Fruit fly (Drosophila melanogaster) whole organism, embryonic: ENCODE data around the gene CG10214.
A peak's percentile ranks its signal among the peaks of the same experiment; 100 is the strongest.

Experiments
- Awh ChIP-seq: fragments of 200-800 bp; sonication (Bioruptor generic); IDR thresholded peaks from 2 replicates; pipeline ENCODE4, ENCODE4 v1.3.6; 2022; ENCODE audit warnings: missing biosample characterization, missing genetic modification characterization
- B-H2 ChIP-seq: fragments of 200-800 bp; sonication (Bioruptor generic); optimal IDR thresholded peaks from 2 replicates; lab custom pipeline; 2018; ENCODE audit warnings: missing biosample characterization, mild to moderate bottlenecking, missing genetic modification characterization
- CG10321 ChIP-seq: fragments of 200-800 bp; sonication (Bioruptor generic); IDR thresholded peaks from 2 replicates; pipeline ENCODE4 v1.3.6; 2022; ENCODE audit warnings: missing biosample characterization, missing genetic modification characterization
- CG10654 ChIP-seq: fragments of 200-800 bp; sonication (Bioruptor generic); optimal IDR thresholded peaks from 2 replicates; lab custom pipeline; 2016; ENCODE audit warnings: missing biosample characterization, missing genetic modification characterization
- CG11560 ChIP-seq: fragments of 200-800 bp; sonication (Bioruptor generic); IDR thresholded peaks from 3 replicates; pipeline ENCODE4 v1.3.6; 2022; ENCODE audit warnings: missing biosample characterization, missing genetic modification characterization
- CG12219 ChIP-seq: fragments of 200-800 bp; sonication (Bioruptor generic); optimal IDR thresholded peaks from 3 replicates; lab custom pipeline; 2018; ENCODE audit warnings: missing biosample characterization, mild to moderate bottlenecking, missing genetic modification characterization
- CG13624 ChIP-seq: fragments of 200-800 bp; sonication (Bioruptor generic); optimal IDR thresholded peaks from 2 replicates; lab custom pipeline; 2016; ENCODE audit warnings: missing biosample characterization, missing genetic modification characterization
- CG16863 ChIP-seq: fragments of 200-800 bp; sonication (Bioruptor generic); optimal IDR thresholded peaks from 3 replicates; lab custom pipeline; 2016; ENCODE audit warnings: missing biosample characterization, missing genetic modification characterization
- CG18476 ChIP-seq: fragments of 200-800 bp; sonication (Bioruptor generic); optimal IDR thresholded peaks from 2 replicates; lab custom pipeline; 2016; ENCODE audit warnings: missing biosample characterization, mild to moderate bottlenecking, missing genetic modification characterization
- CG2116 ChIP-seq: fragments of 200-800 bp; sonication (Bioruptor generic); optimal IDR thresholded peaks from 3 replicates; lab custom pipeline; 2018; ENCODE audit warnings: missing biosample characterization, mild to moderate bottlenecking, missing genetic modification characterization
- CG30431 ChIP-seq: fragments of 200-800 bp; sonication (Bioruptor generic); optimal IDR thresholded peaks from 2 replicates; lab custom pipeline; 2017; ENCODE audit warnings: missing biosample characterization, missing genetic modification characterization
- CG3065 ChIP-seq: fragments of 200-800 bp; sonication (Bioruptor generic); optimal IDR thresholded peaks from 2 replicates; lab custom pipeline; 2016; ENCODE audit warnings: missing biosample characterization, missing genetic modification characterization
- CG3163 ChIP-seq: fragments of 200-800 bp; sonication (Bioruptor generic); optimal IDR thresholded peaks from 3 replicates; lab custom pipeline; 2016; ENCODE audit warnings: missing biosample characterization, missing genetic modification characterization
- CG32767 ChIP-seq: fragments of 200-800 bp; sonication (Bioruptor generic); IDR thresholded peaks from 2 replicates; pipeline ENCODE4 v1.3.6; 2022; ENCODE audit warnings: missing biosample characterization, missing genetic modification characterization
- CG33213 ChIP-seq: fragments of 200-800 bp; sonication (Bioruptor generic); optimal IDR thresholded peaks from 3 replicates; lab custom pipeline; 2016; ENCODE audit warnings: missing biosample characterization, missing genetic modification characterization
- CG3995 ChIP-seq: fragments of 200-800 bp; sonication (Bioruptor generic); optimal IDR thresholded peaks from 3 replicates; lab custom pipeline; 2016; ENCODE audit warnings: missing biosample characterization, missing genetic modification characterization
- CG43689 ChIP-seq: fragments of 200-800 bp; sonication (Bioruptor generic); IDR thresholded peaks from 2 replicates; pipeline ENCODE4 v1.3.6; 2022; ENCODE audit warnings: missing biosample characterization, missing genetic modification characterization
- CG6813 ChIP-seq: fragments of 200-800 bp; sonication (Bioruptor generic); optimal IDR thresholded peaks from 2 replicates; lab custom pipeline; 2017; ENCODE audit warnings: missing biosample characterization, missing genetic modification characterization, mild to moderate bottlenecking, moderate library complexity, missing genetic modification reagents
- CG7271 ChIP-seq: fragments of 200-800 bp; sonication (Bioruptor generic); optimal IDR thresholded peaks from 2 replicates; lab custom pipeline; 2018; ENCODE audit warnings: missing biosample characterization, mild to moderate bottlenecking, missing genetic modification characterization, moderate library complexity
- CG7786 ChIP-seq: fragments of 200-800 bp; sonication (Bioruptor generic); optimal IDR thresholded peaks from 2 replicates; lab custom pipeline; 2016; ENCODE audit warnings: missing biosample characterization, missing genetic modification characterization
- CG8359 ChIP-seq: fragments of 200-800 bp; sonication (Bioruptor generic); optimal IDR thresholded peaks from 2 replicates; lab custom pipeline; 2017; ENCODE audit warnings: missing biosample characterization, mild to moderate bottlenecking, missing genetic modification characterization, borderline replicate concordance
- CG9876 ChIP-seq: fragments of 200-800 bp; sonication (Bioruptor generic); optimal IDR thresholded peaks from 2 replicates; lab custom pipeline; 2016; ENCODE audit warnings: missing biosample characterization, missing genetic modification characterization
- CG9932 ChIP-seq: fragments of 200-800 bp; sonication (Bioruptor generic); IDR thresholded peaks from 2 replicates; pipeline ENCODE4 v1.3.6; 2022; ENCODE audit warnings: missing biosample characterization, missing genetic modification characterization
- Dek ChIP-seq: fragments of 200-800 bp; sonication (Bioruptor generic); optimal IDR thresholded peaks from 3 replicates; lab custom pipeline; 2019; ENCODE audit warnings: missing biosample characterization, mild to moderate bottlenecking, missing genetic modification characterization, moderate library complexity
- Hsf ChIP-seq: fragments of 200-800 bp; sonication (Bioruptor generic); optimal IDR thresholded peaks from 3 replicates; lab custom pipeline; 2016; ENCODE audit warnings: missing biosample characterization, missing genetic modification characterization
- Lhr ChIP-seq: fragments of 200-800 bp; sonication (Bioruptor generic); optimal IDR thresholded peaks from 3 replicates; lab custom pipeline; 2017; ENCODE audit warnings: mild to moderate bottlenecking, missing biosample characterization, missing genetic modification reagents, missing genetic modification characterization
- Meics ChIP-seq: fragments of 200-800 bp; sonication (Bioruptor generic); optimal IDR thresholded peaks from 2 replicates; lab custom pipeline; 2017; ENCODE audit warnings: missing biosample characterization, mild to moderate bottlenecking, missing genetic modification characterization
- Neu2 ChIP-seq: fragments of 200-800 bp; sonication (Bioruptor generic); optimal IDR thresholded peaks from 3 replicates; lab custom pipeline; 2016; ENCODE audit warnings: missing biosample characterization, missing genetic modification characterization, borderline replicate concordance
- Nf-YB ChIP-seq: fragments of 200-800 bp; sonication (Bioruptor generic); optimal IDR thresholded peaks from 3 replicates; lab custom pipeline; 2019; ENCODE audit warnings: missing biosample characterization, mild to moderate bottlenecking, missing genetic modification characterization, moderate library complexity
- Sin3A ChIP-seq: fragments of >200 bp; optimal IDR thresholded peaks from 2 replicates; lab custom pipeline; 2018
- YL-1 ChIP-seq: fragments of 200-800 bp; sonication (Bioruptor generic); optimal IDR thresholded peaks from 3 replicates; lab custom pipeline; 2017; ENCODE audit warnings: missing biosample characterization, mild to moderate bottlenecking, missing genetic modification characterization
- amos ChIP-seq: fragments of 200-800 bp; sonication (Bioruptor generic); IDR thresholded peaks from 2 replicates; pipeline ENCODE4 v1.3.6; 2022; ENCODE audit warnings: missing biosample characterization, missing genetic modification characterization; ENCODE audit not compliant: partially characterized antibody
- aop ChIP-seq: fragments of 200-800 bp; sonication (Bioruptor generic); IDR thresholded peaks from 2 replicates; pipeline ENCODE4 v1.3.6; 2022; ENCODE audit warnings: missing biosample characterization, missing genetic modification characterization
- ap ChIP-seq: fragments of 200-800 bp; sonication (Bioruptor generic); IDR thresholded peaks from 2 replicates; pipeline ENCODE4 v1.3.6; 2022; ENCODE audit warnings: missing biosample characterization, missing genetic modification characterization
- caup ChIP-seq: fragments of 200-800 bp; sonication (Bioruptor generic); optimal IDR thresholded peaks from 3 replicates; lab custom pipeline; 2017; ENCODE audit warnings: missing biosample characterization, mild to moderate bottlenecking, missing genetic modification characterization, moderate library complexity; ENCODE audit not compliant: severe bottlenecking
- chinmo ChIP-seq: fragments of 200-800 bp; sonication (Bioruptor generic); IDR thresholded peaks from 4 replicates; pipeline ENCODE4 v1.3.6; 2022; ENCODE audit warnings: missing biosample characterization, missing genetic modification characterization; ENCODE audit not compliant: partially characterized antibody
- ftz-f1 ChIP-seq: fragments of 200-800 bp; sonication (Bioruptor generic); optimal IDR thresholded peaks from 2 replicates; lab custom pipeline; 2016; ENCODE audit warnings: missing biosample characterization, missing genetic modification characterization
- gce ChIP-seq: fragments of 200-800 bp; sonication (Bioruptor generic); IDR thresholded peaks from 3 replicates; pipeline ENCODE4 v1.3.6; 2022; ENCODE audit warnings: missing biosample characterization, missing genetic modification characterization
- grau ChIP-seq: fragments of 200-800 bp; optimal IDR thresholded peaks from 3 replicates; lab custom pipeline; 2019; ENCODE audit warnings: missing biosample characterization, mild to moderate bottlenecking, missing genetic modification characterization, moderate library complexity
- grn ChIP-seq: fragments of 200-800 bp; sonication (Bioruptor generic); optimal IDR thresholded peaks from 3 replicates; lab custom pipeline; 2017; ENCODE audit warnings: missing biosample characterization, missing genetic modification characterization
- kay ChIP-seq: fragments of 200-800 bp; sonication (Bioruptor generic); optimal IDR thresholded peaks from 2 replicates; lab custom pipeline; 2016; ENCODE audit warnings: missing biosample characterization, missing genetic modification characterization
- kni ChIP-seq: fragments of 200-800 bp; sonication (Bioruptor generic); optimal IDR thresholded peaks from 3 replicates; lab custom pipeline; 2017; ENCODE audit warnings: mild to moderate bottlenecking, missing biosample characterization, missing genetic modification reagents, missing genetic modification characterization
- p53 ChIP-seq: fragments of 200-800 bp; sonication (Bioruptor generic); optimal IDR thresholded peaks from 2 replicates; lab custom pipeline; 2016; ENCODE audit warnings: missing biosample characterization, missing genetic modification characterization
- schlank ChIP-seq: fragments of 200-800 bp; sonication (Bioruptor generic); optimal IDR thresholded peaks from 2 replicates; lab custom pipeline; 2018; ENCODE audit warnings: missing biosample characterization, mild to moderate bottlenecking, missing genetic modification characterization
- seq ChIP-seq: fragments of 200-800 bp; sonication (Bioruptor generic); IDR thresholded peaks from 2 replicates; pipeline ENCODE4 v1.3.6; 2022; ENCODE audit warnings: missing biosample characterization, missing genetic modification characterization
- ssp ChIP-seq: fragments of 200-800 bp; sonication (Bioruptor generic); IDR thresholded peaks from 2 replicates; pipeline ENCODE4 v1.3.6; 2022; ENCODE audit warnings: missing biosample characterization, missing genetic modification characterization
- tll ChIP-seq, 2 experiments: fragments of 200-800 bp in 1 of 2; fragments of >200 bp in 1 of 2; sonication (Bioruptor generic) in 1 of 2; optimal IDR thresholded peaks; 2 replicates each; lab custom pipeline; 2017 to 2019; ENCODE audit warnings: missing biosample characterization in 2 of 2, missing genetic modification characterization in 2 of 2, mild to moderate bottlenecking in 1 of 2, moderate library complexity in 1 of 2
- toy ChIP-seq: fragments of 200-800 bp; sonication (Bioruptor generic); IDR thresholded peaks from 2 replicates; pipeline ENCODE4 v1.3.6; 2022; ENCODE audit warnings: missing biosample characterization, missing genetic modification characterization
- unpg ChIP-seq: fragments of 200-800 bp; sonication (Bioruptor generic); optimal IDR thresholded peaks from 3 replicates; lab custom pipeline; 2018; ENCODE audit warnings: missing biosample characterization, mild to moderate bottlenecking, missing genetic modification characterization, moderate library complexity
- vfl ChIP-seq: fragments of 200-800 bp; sonication (Bioruptor generic); optimal IDR thresholded peaks from 2 replicates; lab custom pipeline; 2016; ENCODE audit warnings: missing biosample characterization, missing genetic modification characterization
- wdn ChIP-seq: fragments of 200-800 bp; sonication (Bioruptor generic); IDR thresholded peaks from 2 replicates; pipeline ENCODE4 v1.3.6; 2022; ENCODE audit warnings: missing biosample characterization, missing genetic modification characterization

Gene CG10214

DNA sequence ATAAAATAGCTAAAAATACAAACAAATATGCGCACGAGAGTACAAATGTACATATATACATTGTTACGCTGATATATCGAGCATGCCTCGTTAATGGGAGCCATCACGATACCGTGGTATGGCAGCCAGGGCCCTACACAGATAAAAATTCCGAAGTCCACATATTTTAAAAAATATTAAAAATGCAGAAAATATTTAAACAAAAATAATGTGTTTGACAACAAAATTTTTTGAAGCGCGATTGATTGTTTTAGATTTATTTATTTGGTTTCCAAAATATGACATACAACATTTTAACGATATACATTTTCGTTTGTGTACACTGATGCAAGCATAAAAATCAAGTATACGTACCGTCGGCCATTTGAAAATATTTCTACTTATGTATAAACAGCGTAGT lies 40.5 kb downstream of the CG10214 start (continued):
- TF ChIP-seq Hsf (GFP tag; lab: Kevin White, UChicago) (peak; percentile 74), caup (GFP tag; lab: Kevin White, UChicago) (peak; percentile 84), CG3065 (GFP tag; lab: Kevin White, UChicago) (peak; percentile 13), CG7271 (no peak), CG9876 (peak; percentile 1), wdn (peak; percentile 80), kni (GFP tag; lab: Kevin White, UChicago) (no peak), CG6813 (GFP tag; lab: Kevin White, UChicago) (peak; percentile 65), CG11560 (tag; lab: Robert Waterston, UW) (peak; percentile 58; the same call in 2 of the 3 replicates), p53 (no peak), Nf-YB (peak; percentile 64), CG3995 (peak; percentile 51), schlank (tag; lab: Kevin White, UChicago) (peak; percentile 72), Lhr (GFP tag; lab: Kevin White, UChicago) (no peak), Meics (GFP tag; lab: Kevin White, UChicago) (peak; percentile 89), chinmo (GFP tag; lab: Robert Waterston, UW) (0 out of 4 replicates have a peak, but pooled peaks have one; percentile 36), aop (GFP tag; lab: Robert Waterston, UW) (no peak), amos (GFP tag; lab: Robert Waterston, UW) (no peak), kay (GFP tag; lab: Kevin White, UChicago) (peak; percentile 51), Sin3A (no peak), Dek (tag; lab: Kevin White, UChicago) (peak; percentile 71), YL-1 (GFP tag; lab: Kevin White, UChicago) (no peak), CG10321 (GFP tag; lab: Robert Waterston, UW) (peak; percentile 53), B-H2 (GFP tag; lab: Kevin White, UChicago) (peak; percentile 57), vfl (GFP tag; lab: Kevin White, UChicago) (peak; percentile 81), CG3163 (GFP tag; lab: Kevin White, UChicago) (peak; percentile 40), unpg (peak; percentile 82), CG2116 (GFP tag; lab: Kevin White, UChicago) (peak; percentile 31), CG8359 (peak; percentile 2), CG10654 (GFP tag; lab: Kevin White, UChicago) (peak; percentile 61), gce (GFP tag; lab: Robert Waterston, UW) (no peak), grau (tag; lab: Kevin White, UChicago) (peak; percentile 87), CG33213 (peak; percentile 16), CG16863 (peak; percentile 50), ap (GFP tag; lab: Robert Waterston, UW) (peak; percentile 46), CG13624 (peak; percentile 78), CG30431 (peak; percentile 29), CG7786 (peak; percentile 76), grn (GFP tag; lab: Kevin White, UChicago) (no peak), CG43689 (GFP tag; lab: Robert Waterston, UW) (peak; percentile 40; the same call in 1 of the 2 replicates), Neu2 (no peak), ssp (GFP tag; lab: Robert Waterston, UW) (peak; percentile 54), seq (peak; percentile 80), tll (GFP tag; optimal IDR thresholded peaks at IDR 0.05; lab: Kevin White, UChicago) (no peak), CG12219 (GFP tag; lab: Kevin White, UChicago) (peak; percentile 57), Awh (GFP tag; lab: Robert Waterston, UW) (0 out of 2 replicates have a peak, but pooled peaks have one; percentile 46), ftz-f1 (no peak), toy (peak; percentile 59), CG9932 (GFP tag; lab: Robert Waterston, UW) (peak; percentile 90), CG18476 (GFP tag; lab: Kevin White, UChicago) (peak; percentile 65), CG32767 (GFP tag; lab: Robert Waterston, UW) (0 out of 2 replicates have a peak, but pooled peaks have one; percentile 18)
